Worm (Caenorhabditis elegans): ENCODE results near the gene flcn-1.

DNA sequence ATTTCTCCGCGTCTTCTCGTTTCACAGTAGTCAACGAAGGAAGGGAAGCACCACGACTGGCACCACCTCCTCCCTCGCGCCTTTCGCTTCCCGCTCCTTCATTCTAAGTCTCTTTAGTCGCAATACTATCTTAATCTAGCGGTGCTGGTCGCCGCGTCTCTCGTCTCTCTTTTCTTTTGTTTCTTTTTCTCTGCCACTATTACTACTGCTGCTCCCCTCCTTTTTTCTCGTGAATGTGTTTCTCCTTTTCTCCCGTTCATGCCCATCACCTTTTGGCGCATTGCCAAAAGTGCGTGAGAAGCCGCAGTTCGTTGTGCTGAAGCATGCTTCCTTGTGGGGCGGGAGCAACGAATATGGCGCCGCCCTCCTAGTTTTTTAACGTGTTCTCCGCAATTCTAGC lies 2.1 kb upstream of the flcn-1 start:
- TF ChIP-seq klf-2 (GFP tag; conservative IDR thresholded peaks at IDR 0.05) (no peak), ztf-23 (GFP tag; IDR thresholded peaks at IDR 0.05) (no peak), cog-1 (tag; optimal IDR thresholded peaks at IDR 0.05) (no peak)

Data from whole organism, midembryonic.